Fruit fly (Drosophila melanogaster) whole organism, embryonic: Measurements from ENCODE around the gene CG4004.
A peak's percentile ranks its signal among the peaks of the same experiment; 100 is the strongest.

ENCODE experiments used
- Abd-B ChIP-seq: fragments of 200-800 bp; sonication (Bioruptor generic); optimal IDR thresholded peaks from 2 replicates; lab custom pipeline; 2018; ENCODE audit warnings: missing biosample characterization, mild to moderate bottlenecking, missing genetic modification characterization, moderate library complexity
- B-H2 ChIP-seq: fragments of 200-800 bp; sonication (Bioruptor generic); optimal IDR thresholded peaks from 2 replicates; lab custom pipeline; 2018; ENCODE audit warnings: missing biosample characterization, mild to moderate bottlenecking, missing genetic modification characterization
- CG10979 ChIP-seq: fragments of 200-800 bp; sonication (Bioruptor generic); optimal IDR thresholded peaks from 2 replicates; lab custom pipeline; 2018; ENCODE audit warnings: missing biosample characterization, mild to moderate bottlenecking, missing genetic modification characterization, moderate library complexity
- CG11456 ChIP-seq: fragments of 200-800 bp; sonication (Bioruptor generic); IDR thresholded peaks from 3 replicates; pipeline ENCODE4 v1.3.6; 2022; ENCODE audit warnings: missing biosample characterization, missing genetic modification characterization
- CG11504 ChIP-seq: fragments of 200-800 bp; sonication (Bioruptor generic); optimal IDR thresholded peaks from 3 replicates; lab custom pipeline; 2019; ENCODE audit warnings: missing biosample characterization, mild to moderate bottlenecking, missing genetic modification characterization, moderate library complexity
- CG12391 ChIP-seq: fragments of 200-800 bp; sonication (Bioruptor generic); optimal IDR thresholded peaks from 3 replicates; lab custom pipeline; 2018; ENCODE audit warnings: missing biosample characterization, mild to moderate bottlenecking, missing genetic modification characterization, moderate library complexity
- CG12942 ChIP-seq: fragments of 200-800 bp; sonication (Bioruptor generic); optimal IDR thresholded peaks from 3 replicates; lab custom pipeline; 2016; ENCODE audit warnings: missing biosample characterization, missing genetic modification characterization
- CG13296 ChIP-seq: fragments of 200-800 bp; sonication (Bioruptor generic); optimal IDR thresholded peaks from 3 replicates; lab custom pipeline; 2018; ENCODE audit warnings: missing biosample characterization, mild to moderate bottlenecking, missing genetic modification characterization
- CG17359 ChIP-seq: fragments of 200-800 bp; sonication (Bioruptor generic); optimal IDR thresholded peaks from 3 replicates; lab custom pipeline; 2018; ENCODE audit warnings: missing biosample characterization, mild to moderate bottlenecking, missing genetic modification characterization, moderate library complexity
- CG17385 ChIP-seq: fragments of 200-800 bp; sonication (Bioruptor generic); optimal IDR thresholded peaks from 3 replicates; lab custom pipeline; 2018; ENCODE audit warnings: missing biosample characterization, mild to moderate bottlenecking, missing genetic modification characterization
- CG18599 ChIP-seq: fragments of 200-800 bp; sonication (Bioruptor generic); optimal IDR thresholded peaks from 3 replicates; lab custom pipeline; 2017; ENCODE audit warnings: missing biosample characterization, missing genetic modification characterization, mild to moderate bottlenecking, moderate library complexity, missing genetic modification reagents
- CG2120 ChIP-seq: fragments of 200-800 bp; sonication (Bioruptor generic); optimal IDR thresholded peaks from 3 replicates; lab custom pipeline; 2016; ENCODE audit warnings: missing biosample characterization, missing genetic modification characterization
- CG2875 ChIP-seq: fragments of 200-800 bp; sonication (Bioruptor generic); optimal IDR thresholded peaks from 2 replicates; lab custom pipeline; 2017; ENCODE audit warnings: missing biosample characterization, mild to moderate bottlenecking, missing genetic modification characterization, missing genetic modification reagents
- CG3163 ChIP-seq: fragments of 200-800 bp; sonication (Bioruptor generic); optimal IDR thresholded peaks from 3 replicates; lab custom pipeline; 2016; ENCODE audit warnings: missing biosample characterization, missing genetic modification characterization
- CG3407 ChIP-seq: fragments of 200-800 bp; sonication (Bioruptor generic); optimal IDR thresholded peaks from 2 replicates; lab custom pipeline; 2018; ENCODE audit warnings: missing biosample characterization, mild to moderate bottlenecking, missing genetic modification characterization
- CG6689 ChIP-seq: fragments of 200-800 bp; sonication (Bioruptor generic); IDR thresholded peaks from 2 replicates; pipeline ENCODE4 v1.3.6; 2022; ENCODE audit warnings: missing biosample characterization, missing genetic modification characterization
- CG7839 ChIP-seq: fragments of 200-800 bp; sonication (Bioruptor generic); optimal IDR thresholded peaks from 3 replicates; lab custom pipeline; 2018; ENCODE audit warnings: missing biosample characterization, mild to moderate bottlenecking, missing genetic modification characterization, moderate library complexity
- E2f2 ChIP-seq: fragments of 200-800 bp; sonication (Bioruptor generic); IDR thresholded peaks from 2 replicates; pipeline ENCODE4 v1.3.6; 2022; ENCODE audit warnings: missing biosample characterization, missing genetic modification characterization
- Elba2 ChIP-seq: fragments of 200-800 bp; sonication (Bioruptor generic); optimal IDR thresholded peaks from 3 replicates; lab custom pipeline; 2016; ENCODE audit warnings: missing biosample characterization, missing genetic modification characterization
- Ets97D ChIP-seq: fragments of 200-800 bp; sonication (Bioruptor generic); optimal IDR thresholded peaks from 3 replicates; lab custom pipeline; 2016; ENCODE audit warnings: missing biosample characterization, missing genetic modification characterization
- Fer1 ChIP-seq: fragments of 200-800 bp; sonication (Bioruptor generic); optimal IDR thresholded peaks from 2 replicates; lab custom pipeline; 2017; ENCODE audit warnings: missing biosample characterization, mild to moderate bottlenecking, missing genetic modification characterization
- HLH4C ChIP-seq: fragments of 200-800 bp; sonication (Bioruptor generic); IDR thresholded peaks from 3 replicates; pipeline ENCODE4 v1.3.6; 2022; ENCODE audit warnings: missing biosample characterization, missing genetic modification characterization; ENCODE audit not compliant: partially characterized antibody
- Hmx ChIP-seq: fragments of 200-800 bp; sonication (Bioruptor generic); optimal IDR thresholded peaks from 2 replicates; lab custom pipeline; 2016; ENCODE audit warnings: missing biosample characterization, missing genetic modification characterization
- Hr78 ChIP-seq, 2 experiments: fragments of 200-800 bp in 1 of 2; fragments of >200 bp in 1 of 2; sonication (Bioruptor generic) in 1 of 2; optimal IDR thresholded peaks; 2 replicates each; lab custom pipeline; 2017 to 2019; ENCODE audit warnings: missing biosample characterization in 2 of 2, missing genetic modification characterization in 2 of 2, mild to moderate bottlenecking in 1 of 2, moderate library complexity in 1 of 2
- MESR4 ChIP-seq: fragments of 200-800 bp; sonication (Bioruptor generic); optimal IDR thresholded peaks from 2 replicates; lab custom pipeline; 2018; ENCODE audit warnings: missing biosample characterization, mild to moderate bottlenecking, missing genetic modification characterization, moderate library complexity
- NC2β ChIP-seq: fragments of 200-800 bp; sonication (Bioruptor generic); optimal IDR thresholded peaks from 2 replicates; lab custom pipeline; 2016; ENCODE audit warnings: missing biosample characterization, missing genetic modification characterization
- Neu2 ChIP-seq: fragments of 200-800 bp; sonication (Bioruptor generic); optimal IDR thresholded peaks from 3 replicates; lab custom pipeline; 2016; ENCODE audit warnings: missing biosample characterization, missing genetic modification characterization, borderline replicate concordance
- Nf-YA ChIP-seq: fragments of 200-800 bp; sonication (Bioruptor generic); IDR thresholded peaks from 2 replicates; pipeline ENCODE4 v1.3.6; 2022; ENCODE audit warnings: missing biosample characterization, missing genetic modification characterization
- Xbp1 ChIP-seq: fragments of 200-800 bp; sonication (Bioruptor generic); optimal IDR thresholded peaks from 3 replicates; lab custom pipeline; 2016; ENCODE audit warnings: missing biosample characterization, mild to moderate bottlenecking, missing genetic modification characterization
- Xrp1 ChIP-seq: fragments of 200-800 bp; sonication (Bioruptor generic); IDR thresholded peaks from 2 replicates; pipeline ENCODE4 v1.3.6; 2022; ENCODE audit warnings: missing biosample characterization, missing genetic modification characterization
- az2 ChIP-seq: fragments of 200-800 bp; sonication (Bioruptor generic); optimal IDR thresholded peaks from 3 replicates; lab custom pipeline; 2016; ENCODE audit warnings: missing biosample characterization, missing genetic modification characterization
- chif ChIP-seq, 2 experiments: fragments of 200-800 bp; sonication (Bioruptor generic); optimal IDR thresholded peaks; 3 replicates each; lab custom pipeline; 2016; ENCODE audit warnings: missing biosample characterization in 2 of 2, missing genetic modification characterization in 2 of 2
- crol ChIP-seq: fragments of 200-800 bp; sonication (Bioruptor generic); IDR thresholded peaks from 2 replicates; pipeline ENCODE4 v1.3.6; 2022; ENCODE audit warnings: missing biosample characterization, missing genetic modification characterization
- eve ChIP-seq, 2 experiments: fragments of >200 bp; optimal IDR thresholded peaks; 2 replicates each; lab custom pipeline; 2017; ENCODE audit warnings: missing biosample characterization in 2 of 2, missing genetic modification characterization in 2 of 2
- eyg ChIP-seq: fragments of 200-800 bp; sonication (Bioruptor generic); optimal IDR thresholded peaks from 3 replicates; lab custom pipeline; 2016; ENCODE audit warnings: missing biosample characterization, missing genetic modification characterization
- gt ChIP-seq: fragments of 200-800 bp; sonication (Bioruptor generic); IDR thresholded peaks from 2 replicates; pipeline ENCODE4 v1.3.6; 2022; ENCODE audit warnings: missing biosample characterization, missing genetic modification characterization
- h ChIP-seq: fragments of >200 bp; optimal IDR thresholded peaks from 2 replicates; lab custom pipeline; 2017
- her ChIP-seq: fragments of 200-800 bp; sonication (Bioruptor generic); optimal IDR thresholded peaks from 2 replicates; lab custom pipeline; 2016; ENCODE audit warnings: missing biosample characterization, missing genetic modification characterization
- jigr1 ChIP-seq: fragments of 200-800 bp; sonication (Bioruptor generic); IDR thresholded peaks from 3 replicates; pipeline ENCODE4 v1.3.6; 2022; ENCODE audit warnings: missing biosample characterization, missing genetic modification characterization
- knrl ChIP-seq: fragments of 200-800 bp; sonication (Bioruptor generic); IDR thresholded peaks from 3 replicates; pipeline ENCODE4 v1.3.6; 2022; ENCODE audit warnings: missing biosample characterization, missing genetic modification characterization; ENCODE audit not compliant: partially characterized antibody
- nerfin-2 ChIP-seq: fragments of 200-800 bp; sonication (Bioruptor generic); IDR thresholded peaks from 2 replicates; pipeline ENCODE4 v1.3.6; 2022; ENCODE audit warnings: missing biosample characterization, missing genetic modification characterization; ENCODE audit not compliant: partially characterized antibody
- onecut ChIP-seq: fragments of 200-800 bp; sonication (Bioruptor generic); IDR thresholded peaks from 2 replicates; pipeline ENCODE4 v1.3.6; 2022; ENCODE audit warnings: missing biosample characterization, missing genetic modification characterization
- otp ChIP-seq: fragments of 200-800 bp; sonication (Bioruptor generic); IDR thresholded peaks from 3 replicates; pipeline ENCODE4, ENCODE4 v1.3.6; 2022; ENCODE audit warnings: missing biosample characterization, missing genetic modification characterization
- phol ChIP-seq: fragments of 200-800 bp; sonication (Bioruptor generic); optimal IDR thresholded peaks from 3 replicates; lab custom pipeline; 2018; ENCODE audit warnings: missing biosample characterization, mild to moderate bottlenecking, missing genetic modification characterization, moderate library complexity
- pnt ChIP-seq: fragments of 200-800 bp; sonication (Bioruptor generic); optimal IDR thresholded peaks from 3 replicates; lab custom pipeline; 2016; ENCODE audit warnings: missing biosample characterization, missing genetic modification characterization
- pros ChIP-seq: fragments of 200-800 bp; sonication (Bioruptor generic); optimal IDR thresholded peaks from 3 replicates; lab custom pipeline; 2019; ENCODE audit warnings: missing biosample characterization, mild to moderate bottlenecking, missing genetic modification characterization, moderate library complexity
- sc ChIP-seq, 3 experiments: fragments of >200 bp in 2 of 3; fragments of 200-800 bp in 1 of 3; sonication (Bioruptor generic) in 1 of 3; optimal IDR thresholded peaks; 2 replicates in 2 of 3; 3 replicates in 1 of 3; lab custom pipeline; 2017; ENCODE audit warnings: mild to moderate bottlenecking in 1 of 3, missing biosample characterization in 1 of 3, missing genetic modification characterization in 1 of 3, missing genetic modification reagents in 1 of 3
- sens ChIP-seq: fragments of 200-800 bp; sonication (Bioruptor generic); peaks from one replicate; lab custom pipeline; 2016; ENCODE audit warnings: missing biosample characterization, missing genetic modification characterization
- tio ChIP-seq: fragments of 200-800 bp; sonication (Bioruptor generic); optimal IDR thresholded peaks from 2 replicates; lab custom pipeline; 2017; ENCODE audit warnings: missing biosample characterization, missing genetic modification characterization, inconsistent platforms
- toy ChIP-seq: fragments of 200-800 bp; sonication (Bioruptor generic); IDR thresholded peaks from 2 replicates; pipeline ENCODE4 v1.3.6; 2022; ENCODE audit warnings: missing biosample characterization, missing genetic modification characterization
- tup ChIP-seq: fragments of 200-800 bp; sonication (Bioruptor generic); optimal IDR thresholded peaks from 2 replicates; lab custom pipeline; 2016; ENCODE audit warnings: missing biosample characterization, mild to moderate bottlenecking, missing genetic modification characterization, moderate library complexity

Gene CG4004

dm6 chrX:12766286-12766685 lies 22.3 kb downstream of the CG4004 start (continued):
- TF ChIP-seq nerfin-2 (GFP tag; lab: Robert Waterston, UW) = no peak
- no peak for TF ChIP-seq HLH4C
- TF ChIP-seq NC2β = no peak
- no peak for TF ChIP-seq otp
- TF ChIP-seq Neu2 (GFP tag; lab: Kevin White, UChicago) = no peak
- peak; percentile 9 for TF ChIP-seq CG10979 (tag; lab: Kevin White, UChicago)
- TF ChIP-seq CG17359 (tag; lab: Kevin White, UChicago) = peak; percentile 33
- no peak for TF ChIP-seq crol
- TF ChIP-seq CG11504 (tag; lab: Kevin White, UChicago) = peak; percentile 41
- peak; percentile 1 for TF ChIP-seq CG12391 (tag; lab: Kevin White, UChicago)
- peak; percentile 23 for TF ChIP-seq CG18599
- TF ChIP-seq CG6689 (GFP tag; lab: Robert Waterston, UW) = peak; percentile 29; the same call in 1 of the 2 replicates
- no peak for TF ChIP-seq tio (GFP tag; lab: Kevin White, UChicago)
- no peak for TF ChIP-seq CG2875 (GFP tag; lab: Kevin White, UChicago)
- TF ChIP-seq E2f2 (GFP tag; lab: Robert Waterston, UW) = no peak
- TF ChIP-seq Ets97D (GFP tag; lab: Kevin White, UChicago) = no peak
- peak; percentile 10 for TF ChIP-seq CG7839
- TF ChIP-seq Hr78 (GFP tag; optimal IDR thresholded peaks at IDR 0.05; lab: Kevin White, UChicago) = no peak
- peak; percentile 72 for TF ChIP-seq onecut
- TF ChIP-seq knrl (GFP tag; lab: Robert Waterston, UW) = no peak
- peak; percentile 4 for TF ChIP-seq CG17385 (GFP tag; lab: Kevin White, UChicago)
- TF ChIP-seq chif (GFP tag; optimal IDR thresholded peaks at IDR 0.05; lab: Kevin White, UChicago) = peak in 1 of 2 experiments; percentile 23
- TF ChIP-seq eve (GFP tag; optimal IDR thresholded peaks at IDR 0.05; lab: Kevin White, UChicago) = peak in 1 of 2 experiments; percentile 59
- no peak for TF ChIP-seq CG3163
- TF ChIP-seq sc (optimal IDR thresholded peaks at IDR 0.05; lab: Kevin White, UChicago) = no peak
- no peak for TF ChIP-seq sc (GFP tag; optimal IDR thresholded peaks at IDR 0.05; lab: Kevin White, UChicago)
- no peak for TF ChIP-seq h
- TF ChIP-seq Nf-YA = no peak
- TF ChIP-seq Hmx (GFP tag; lab: Kevin White, UChicago) = no peak
- no peak for TF ChIP-seq eyg (GFP tag; lab: Kevin White, UChicago)
- peak; percentile 50; the same call in 1 of the 2 replicates for TF ChIP-seq Xrp1 (GFP tag; lab: Robert Waterston, UW)
- peak; percentile 16 for TF ChIP-seq phol (tag; lab: Kevin White, UChicago)
- TF ChIP-seq Abd-B = no peak
- no peak for TF ChIP-seq CG11456 (GFP tag; lab: Robert Waterston, UW)
- no peak for TF ChIP-seq gt (GFP tag; lab: Robert Waterston, UW)
- TF ChIP-seq Elba2 = no peak
- no peak for TF ChIP-seq Xbp1 (GFP tag; lab: Kevin White, UChicago)
- no peak for TF ChIP-seq CG13296 (GFP tag; lab: Kevin White, UChicago)
- no peak for TF ChIP-seq pnt
- no peak for TF ChIP-seq Fer1
- no peak for TF ChIP-seq CG3407 (GFP tag; lab: Kevin White, UChicago)
- no peak for TF ChIP-seq toy (GFP tag; lab: Robert Waterston, UW)
- no peak for TF ChIP-seq B-H2 (GFP tag; lab: Kevin White, UChicago)
- no peak for TF ChIP-seq her (GFP tag; lab: Kevin White, UChicago)
- peak; percentile 5 for TF ChIP-seq az2 (GFP tag; lab: Kevin White, UChicago)
- peak; percentile 28 for TF ChIP-seq CG2120 (GFP tag; lab: Kevin White, UChicago)
- TF ChIP-seq tup (GFP tag; lab: Kevin White, UChicago) = no peak
- peak; percentile 70 for TF ChIP-seq sens (GFP tag; lab: Kevin White, UChicago)
- no peak for TF ChIP-seq CG12942
- TF ChIP-seq jigr1 (GFP tag; lab: Robert Waterston, UW) = no peak
- TF ChIP-seq MESR4 (GFP tag; lab: Kevin White, UChicago) = no peak
- no peak for TF ChIP-seq pros
